Fruit fly (Drosophila melanogaster) whole organism, pupa: ENCODE results near the gene Acsx1R.

Experiments
- CG32121 ChIP-seq: fragments of 200-800 bp; sonication (Bioruptor generic); IDR thresholded peaks from 2 replicates; pipeline ENCODE4 v1.3.6; 2022; ENCODE audit warnings: missing biosample characterization, missing genetic modification characterization
- EcR ChIP-seq: fragments of 200-800 bp; sonication (Bioruptor generic); optimal IDR thresholded peaks from 3 replicates; lab custom pipeline; 2019; ENCODE audit warnings: missing biosample characterization, missing genetic modification characterization, mild to moderate bottlenecking, moderate library complexity, missing genetic modification reagents

- TF ChIP-seq EcR (GFP tag; lab: Kevin White, UChicago): no peak
- no peak for TF ChIP-seq CG32121 (GFP tag; lab: Robert Waterston, UW)
Measured at dm6 chr3R:19824480-19824879, 47.4 kb upstream of the Acsx1R start.
